Worm (Caenorhabditis elegans): Measurements from ENCODE around the gene M176.11.

Gene M176.11

DNA sequence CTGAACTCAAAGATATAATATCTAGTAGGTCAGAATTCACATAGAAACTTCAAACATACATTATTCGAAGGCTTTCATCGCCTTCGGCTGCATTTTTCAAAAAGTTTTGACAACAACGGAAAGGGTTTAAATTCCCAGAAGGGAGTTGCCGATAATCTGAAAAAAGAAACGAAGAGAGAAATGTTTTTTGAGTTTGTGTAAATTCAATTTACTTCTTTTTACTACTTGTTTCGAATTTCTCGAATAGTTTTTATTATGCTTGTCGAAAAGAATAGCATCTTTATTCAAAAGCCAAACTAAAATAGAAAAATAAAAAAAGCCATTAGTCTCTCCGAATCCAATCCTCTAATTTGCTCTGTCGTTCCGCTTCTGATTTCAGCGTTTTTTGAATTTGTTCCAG is 9.1 kb downstream of the M176.11 start:
- peak; percentile 42 for TF ChIP-seq fkh-10 (GFP tag; optimal IDR thresholded peaks at IDR 0.05)
- no peak for TF ChIP-seq ceh-20 (GFP tag; IDR thresholded peaks at IDR 0.05)
- peak; percentile 37 for TF ChIP-seq ces-1 (GFP tag; optimal IDR thresholded peaks at IDR 0.05)

DNA sequence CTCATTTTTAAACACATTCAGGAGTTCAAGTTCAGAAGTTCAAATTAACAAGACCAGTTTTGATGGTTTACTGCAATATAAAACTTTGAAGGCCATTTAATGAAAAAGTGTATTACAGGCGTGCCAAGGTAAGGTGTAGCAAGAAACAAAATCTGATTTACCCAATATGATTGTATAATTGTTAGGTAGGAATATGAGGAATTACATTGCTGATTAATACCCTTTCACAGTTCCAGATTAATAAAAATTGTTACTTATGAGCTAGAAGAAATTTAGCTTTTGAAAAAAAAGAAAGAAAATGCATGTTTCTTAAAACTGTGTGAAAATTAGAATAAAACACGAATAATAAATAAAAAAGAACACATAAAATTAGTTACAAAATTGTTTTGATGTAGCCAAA is 11.5 kb downstream of the M176.11 start, which contains the start of gene kin-15:
kin-15 (minus strand) TSS at position 101 of the 400 bp plus-strand sequence.
- no peak for TF ChIP-seq ceh-32 (tag; optimal IDR thresholded peaks at IDR 0.05; ENCODE audit: poor library complexity)
- TF ChIP-seq spr-1 (tag; optimal IDR thresholded peaks at IDR 0.05) = no peak
- TF ChIP-seq lin-15B (tag; optimal IDR thresholded peaks at IDR 0.05) = no peak
- no peak for TF ChIP-seq jun-1 (tag; optimal IDR thresholded peaks at IDR 0.05)
- no peak for TF ChIP-seq mdt-29 (GFP tag; IDR thresholded peaks at IDR 0.05)
- TF ChIP-seq F49E8.2 (tag; optimal IDR thresholded peaks at IDR 0.05; ENCODE audit: borderline replicate concordance) = no peak
- TF ChIP-seq duxl-1 (tag; optimal IDR thresholded peaks at IDR 0.05; ENCODE audit: poor library complexity) = no peak
- no peak for TF ChIP-seq zag-1 (tag; optimal IDR thresholded peaks at IDR 0.05)
- TF ChIP-seq lin-1 (GFP tag; IDR thresholded peaks at IDR 0.05) = no peak
- no peak for TF ChIP-seq nhr-25 (tag; optimal IDR thresholded peaks at IDR 0.05; ENCODE audit: borderline replicate concordance, insufficient read depth)
- no peak for TF ChIP-seq mdl-1 (tag; optimal IDR thresholded peaks at IDR 0.05)
- TF ChIP-seq arid-1 (GFP tag; conservative IDR thresholded peaks at IDR 0.05) = no peak
- no peak for TF ChIP-seq mep-1 (tag; optimal IDR thresholded peaks at IDR 0.05)
- TF ChIP-seq daf-12 (tag; optimal IDR thresholded peaks at IDR 0.05) = no peak

DNA sequence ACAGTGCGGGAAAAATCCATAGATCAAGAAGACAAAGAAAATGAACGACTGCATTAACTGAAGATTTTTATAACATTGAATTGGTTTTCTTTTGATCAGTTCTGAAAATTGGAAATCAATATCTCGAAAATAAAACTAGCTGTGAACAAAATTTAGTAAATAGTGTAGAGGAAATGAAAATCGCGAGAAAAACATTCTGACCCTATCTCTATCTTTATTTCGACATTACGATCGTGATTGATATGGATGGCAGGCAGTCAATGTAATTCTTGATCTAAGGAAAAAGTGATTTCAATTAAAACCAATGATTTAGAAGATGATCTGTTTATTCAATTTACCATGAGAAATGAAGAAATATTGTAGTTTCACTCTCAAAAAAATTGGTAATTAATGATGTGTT is 13.9 kb downstream of the M176.11 start, which contains the start of gene kin-16:
kin-16 (minus strand) TSS at position 101 of the 400 bp plus-strand sequence.
- TF ChIP-seq lin-15B (tag; optimal IDR thresholded peaks at IDR 0.05) (no peak), lsy-2 (tag; optimal IDR thresholded peaks at IDR 0.05) (no peak), nhr-237 (tag; optimal IDR thresholded peaks at IDR 0.05) (no peak), Y5F2A.4 (GFP tag; optimal IDR thresholded peaks at IDR 0.05) (no peak), T20F7.1 (GFP tag; optimal IDR thresholded peaks at IDR 0.05) (no peak), ceh-28 (tag; optimal IDR thresholded peaks at IDR 0.05) (no peak), ces-1 (GFP tag; optimal IDR thresholded peaks at IDR 0.05) (no peak), nhr-6 (tag; optimal IDR thresholded peaks at IDR 0.05) (no peak), dve-1 (tag; optimal IDR thresholded peaks at IDR 0.05; ENCODE audit: insufficient read depth) (no peak), Y48G9A.11 (GFP tag; IDR thresholded peaks at IDR 0.05) (no peak), mep-1 (tag; optimal IDR thresholded peaks at IDR 0.05) (no peak), dmd-6 (GFP tag; IDR thresholded peaks at IDR 0.05) (no peak), lim-7 (GFP tag; IDR thresholded peaks at IDR 0.05) (no peak), snpc-4 (tag; optimal IDR thresholded peaks at IDR 0.05) (no peak), duxl-1 (tag; optimal IDR thresholded peaks at IDR 0.05; ENCODE audit: poor library complexity) (no peak), dmd-8 (GFP tag; IDR thresholded peaks at IDR 0.05) (no peak)

DNA sequence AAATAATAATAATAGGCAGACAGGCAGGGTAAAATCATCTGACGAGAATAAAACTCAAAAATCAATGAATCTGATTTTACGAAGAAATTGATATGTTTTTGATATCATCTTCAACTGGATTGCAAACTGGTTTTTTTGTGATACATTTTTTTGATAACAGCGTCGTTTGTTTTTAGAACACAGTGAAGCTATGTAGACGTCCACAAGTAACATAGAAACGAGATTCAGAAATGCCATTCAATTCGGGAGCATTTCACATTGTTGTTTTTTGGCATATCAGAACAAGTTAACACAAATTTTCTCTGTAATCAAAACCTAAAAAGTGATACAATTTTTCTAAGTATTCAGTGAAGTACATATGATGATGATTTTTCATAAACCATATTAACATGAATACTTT is 16.2 kb downstream of the M176.11 start, which contains the start of gene chil-13:
chil-13 (minus strand) TSS at position 101 of the 400 bp plus-strand sequence.
- TF ChIP-seq F26F4.8 (GFP tag; conservative IDR thresholded peaks at IDR 0.05) = no peak
- TF ChIP-seq nhr-42 (GFP tag; IDR thresholded peaks at IDR 0.05) = no peak
- no peak for TF ChIP-seq mdt-29 (GFP tag; IDR thresholded peaks at IDR 0.05)
- no peak for TF ChIP-seq egl-27 (tag; optimal IDR thresholded peaks at IDR 0.05)
- TF ChIP-seq fos-1 (tag; optimal IDR thresholded peaks at IDR 0.05) = no peak
- TF ChIP-seq ztf-7 (tag; optimal IDR thresholded peaks at IDR 0.05) = no peak
- no peak for TF ChIP-seq lin-38 (GFP tag; IDR thresholded peaks at IDR 0.05)
- TF ChIP-seq rbr-2 (tag; optimal IDR thresholded peaks at IDR 0.05) = no peak
- TF ChIP-seq lin-1 (GFP tag; IDR thresholded peaks at IDR 0.05) = no peak
- no peak for TF ChIP-seq ceh-62 (tag; optimal IDR thresholded peaks at IDR 0.05)
- no peak for TF ChIP-seq nhr-41 (GFP tag; IDR thresholded peaks at IDR 0.05)
- no peak for TF ChIP-seq ztf-11 (tag; optimal IDR thresholded peaks at IDR 0.05)
- TF ChIP-seq dmd-9 (GFP tag; IDR thresholded peaks at IDR 0.05) = no peak
- TF ChIP-seq hlh-30 (tag; optimal IDR thresholded peaks at IDR 0.05; ENCODE audit: insufficient read depth) = no peak
- TF ChIP-seq nhr-11 (tag; optimal IDR thresholded peaks at IDR 0.05) = no peak
- no peak for TF ChIP-seq ctbp-1 (GFP tag; IDR thresholded peaks at IDR 0.05)
- TF ChIP-seq mxl-2 (GFP tag; conservative IDR thresholded peaks at IDR 0.05) = no peak

All from whole organism, L4 larva.